Worm (Caenorhabditis elegans) whole organism, L4 larva: ENCODE results near the gene C06E1.1.

Experiments used
- D1046.2 ChIP-seq: fragments of 200-800 bp; sonication (Bioruptor generic); IDR thresholded peaks from 2 replicates; pipeline ENCODE4 v1.3.6; 2022; ENCODE audit warnings: missing genetic modification characterization, missing compliant biosample characterization
- F10B5.3 ChIP-seq: sonication (generic microtip); optimal IDR thresholded peaks from 2 replicates; lab custom pipeline; 2016; ENCODE audit warnings: mild to moderate bottlenecking, missing genetic modification characterization, missing compliant biosample characterization
- F49E8.2 ChIP-seq: sonication (generic microtip); optimal IDR thresholded peaks from 2 replicates; lab custom pipeline; 2016; ENCODE audit warnings: missing compliant biosample characterization, mild to moderate bottlenecking, missing genetic modification characterization, borderline replicate concordance
- T26A8.4 ChIP-seq: fragments of 200-800 bp; sonication (Bioruptor generic); IDR thresholded peaks from 2 replicates; pipeline ENCODE4 v1.3.6; 2022; ENCODE audit warnings: missing genetic modification characterization, missing compliant biosample characterization
- Y48G9A.11 ChIP-seq: fragments of 200-800 bp; sonication (Bioruptor generic); IDR thresholded peaks from 2 replicates; pipeline ENCODE4 v1.3.6; 2022; ENCODE audit warnings: missing genetic modification reagents, missing genetic modification characterization, missing compliant biosample characterization
- Y5F2A.4 ChIP-seq: fragments of 200-800 bp; sonication (Bioruptor generic); optimal IDR thresholded peaks from 2 replicates; lab custom pipeline; 2018; ENCODE audit warnings: mild to moderate bottlenecking, missing genetic modification characterization, missing compliant biosample characterization
- ZK337.2 ChIP-seq: fragments of 200-800 bp; sonication (Bioruptor generic); IDR thresholded peaks from 2 replicates; pipeline ENCODE4 v1.3.6; 2022; ENCODE audit warnings: missing genetic modification reagents, missing genetic modification characterization, missing compliant biosample characterization
- ama-1 ChIP-seq: fragments of 150-350 bp; optimal IDR thresholded peaks from 2 replicates; lab custom pipeline; 2014; ENCODE audit warnings: inconsistent platforms, mixed read lengths
- arid-1 ChIP-seq: fragments of 200-800 bp; sonication (Bioruptor generic); conservative IDR thresholded peaks from 2 replicates; pipeline ENCODE4 v1.3.6; 2022; ENCODE audit warnings: missing genetic modification reagents, missing genetic modification characterization, missing compliant biosample characterization
- ceh-32 ChIP-seq: sonication (generic microtip); optimal IDR thresholded peaks from 2 replicates; lab custom pipeline; 2016; ENCODE audit warnings: mild to moderate bottlenecking, missing genetic modification characterization, missing compliant biosample characterization; ENCODE audit not compliant: poor library complexity
- ceh-62 ChIP-seq: sonication (generic microtip); optimal IDR thresholded peaks from 2 replicates; lab custom pipeline; 2017; ENCODE audit warnings: missing biosample characterization, missing genetic modification characterization
- ctbp-1 ChIP-seq: fragments of 200-800 bp; sonication (Bioruptor generic); IDR thresholded peaks from 2 replicates; pipeline ENCODE4 v1.3.6; 2022; ENCODE audit warnings: missing genetic modification reagents, missing genetic modification characterization, missing compliant biosample characterization
- daf-16 ChIP-seq, 3 experiments: sonication (generic microtip); optimal IDR thresholded peaks; 2 replicates each; lab custom pipeline; 2016 to 2017; ENCODE audit warnings: missing genetic modification characterization in 3 of 3, missing genetic modification reagents in 3 of 3, mild to moderate bottlenecking in 2 of 3, missing compliant biosample characterization in 2 of 3, missing biosample characterization in 1 of 3, moderate library complexity in 1 of 3
- daf-19 ChIP-seq: fragments of 200-800 bp; sonication (Bioruptor generic); conservative IDR thresholded peaks from 2 replicates; pipeline ENCODE4 v1.3.6; 2022; ENCODE audit warnings: missing genetic modification characterization, missing compliant biosample characterization
- daf-8 ChIP-seq: fragments of 200-800 bp; sonication (Bioruptor generic); IDR thresholded peaks from 2 replicates; pipeline ENCODE4 v1.3.6; 2022; ENCODE audit warnings: missing genetic modification characterization, missing compliant biosample characterization
- dmd-6 ChIP-seq: fragments of 200-800 bp; sonication (Bioruptor generic); IDR thresholded peaks from 2 replicates; pipeline ENCODE4 v1.3.6; 2022; ENCODE audit warnings: missing genetic modification reagents, missing genetic modification characterization, missing compliant biosample characterization
- dmd-8 ChIP-seq: fragments of 200-800 bp; sonication (Bioruptor generic); IDR thresholded peaks from 2 replicates; pipeline ENCODE4 v1.3.6; 2022; ENCODE audit warnings: missing genetic modification characterization, missing compliant biosample characterization
- dmd-9 ChIP-seq: fragments of 200-800 bp; sonication (Bioruptor generic); IDR thresholded peaks from 2 replicates; pipeline ENCODE4 v1.3.6; 2022; ENCODE audit warnings: missing genetic modification reagents, missing genetic modification characterization, missing compliant biosample characterization
- duxl-1 ChIP-seq: sonication (generic microtip); optimal IDR thresholded peaks from 2 replicates; lab custom pipeline; 2016; ENCODE audit warnings: mild to moderate bottlenecking, missing genetic modification characterization, moderate library complexity, missing compliant biosample characterization; ENCODE audit not compliant: poor library complexity
- dve-1 ChIP-seq: sonication (generic microtip); optimal IDR thresholded peaks from 2 replicates; lab custom pipeline; 2017; ENCODE audit warnings: antibody characterized with exemption, mild to moderate bottlenecking, missing genetic modification characterization, missing compliant biosample characterization; ENCODE audit not compliant: insufficient read depth
- gei-8 ChIP-seq: fragments of 200-800 bp; sonication (Bioruptor generic); optimal IDR thresholded peaks from 2 replicates; lab custom pipeline; 2018; ENCODE audit warnings: mild to moderate bottlenecking, missing genetic modification characterization, missing compliant biosample characterization
- hlh-11 ChIP-seq: fragments of 200-800 bp; sonication (Bioruptor generic); optimal IDR thresholded peaks from 2 replicates; lab custom pipeline; 2018; ENCODE audit warnings: mild to moderate bottlenecking, missing genetic modification characterization, missing compliant biosample characterization
- hlh-30 ChIP-seq: sonication (generic microtip); optimal IDR thresholded peaks from 2 replicates; lab custom pipeline; 2017; ENCODE audit warnings: antibody characterized with exemption, mild to moderate bottlenecking, missing genetic modification characterization, missing compliant biosample characterization; ENCODE audit not compliant: insufficient read depth
- hmg-1.1 ChIP-seq: fragments of 200-800 bp; sonication (Bioruptor generic); IDR thresholded peaks from 2 replicates; pipeline ENCODE4 v1.3.6; 2022; ENCODE audit warnings: missing genetic modification reagents, missing genetic modification characterization, missing compliant biosample characterization
- jun-1 ChIP-seq: fragments of 150-350 bp; optimal IDR thresholded peaks from 2 replicates; lab custom pipeline; 2014; ENCODE audit warnings: missing biosample characterization, missing genetic modification reagents, missing genetic modification characterization
- lim-7 ChIP-seq: fragments of 200-800 bp; sonication (Bioruptor generic); IDR thresholded peaks from 2 replicates; pipeline ENCODE4 v1.3.6; 2022; ENCODE audit warnings: missing genetic modification characterization, missing compliant biosample characterization
- lin-29 ChIP-seq: fragments of 200-800 bp; sonication (Bioruptor generic); IDR thresholded peaks from 2 replicates; pipeline ENCODE4 v1.3.6; 2022; ENCODE audit warnings: missing genetic modification reagents, missing genetic modification characterization, missing compliant biosample characterization
- lin-39 ChIP-seq: fragments of 150-350 bp; optimal IDR thresholded peaks from 2 replicates; lab custom pipeline; 2014; ENCODE audit warnings: missing biosample characterization, missing genetic modification reagents, missing genetic modification characterization
- madf-5 ChIP-seq, 2 experiments: fragments of 200-800 bp; sonication (Bioruptor generic); IDR thresholded peaks; 2 replicates each; pipeline ENCODE4 v1.3.6; 2022; ENCODE audit warnings: missing compliant biosample characterization in 2 of 2, missing genetic modification characterization in 2 of 2
- mdt-29 ChIP-seq: fragments of 200-800 bp; sonication (Bioruptor generic); IDR thresholded peaks from 2 replicates; pipeline ENCODE4 v1.3.6; 2022; ENCODE audit warnings: missing genetic modification reagents, missing genetic modification characterization, missing compliant biosample characterization
- mxl-3 ChIP-seq: fragments of 200-800 bp; sonication (Bioruptor generic); optimal IDR thresholded peaks from 2 replicates; lab custom pipeline; 2018; ENCODE audit warnings: mild to moderate bottlenecking, missing genetic modification characterization, missing compliant biosample characterization
- nhr-10 ChIP-seq: fragments of 150-350 bp; optimal IDR thresholded peaks from 2 replicates; lab custom pipeline; 2014; ENCODE audit warnings: missing biosample characterization, missing genetic modification characterization
- nhr-102 ChIP-seq: sonication (generic microtip); optimal IDR thresholded peaks from 2 replicates; lab custom pipeline; 2016; ENCODE audit warnings: mild to moderate bottlenecking, missing genetic modification characterization, moderate library complexity, missing compliant biosample characterization
- nhr-111 ChIP-seq: fragments of 200-800 bp; sonication (Bioruptor generic); optimal IDR thresholded peaks from 2 replicates; lab custom pipeline; 2018; ENCODE audit warnings: mild to moderate bottlenecking, missing genetic modification characterization, missing compliant biosample characterization
- nhr-237 ChIP-seq: sonication (generic microtip); optimal IDR thresholded peaks from 2 replicates; lab custom pipeline; 2017; ENCODE audit warnings: missing biosample characterization, missing genetic modification characterization
- nhr-41 ChIP-seq: fragments of 200-800 bp; sonication (Bioruptor generic); IDR thresholded peaks from 2 replicates; pipeline ENCODE4 v1.3.6; 2022; ENCODE audit warnings: missing genetic modification reagents, missing genetic modification characterization, missing compliant biosample characterization
- nhr-42 ChIP-seq: fragments of 200-800 bp; sonication (Bioruptor generic); IDR thresholded peaks from 2 replicates; pipeline ENCODE4 v1.3.6; 2022; ENCODE audit warnings: missing genetic modification characterization, missing compliant biosample characterization
- pha-4 ChIP-seq, 2 experiments: fragments of 150-350 bp in 1 of 2; fragments of 200-800 bp in 1 of 2; sonication (Bioruptor generic) in 1 of 2; IDR thresholded peaks in 1 of 2; optimal IDR thresholded peaks in 1 of 2; 2 replicates each; pipeline versions ENCODE4 v1.3.6 to Lab custom; 2014 to 2022; ENCODE audit warnings: missing genetic modification characterization in 2 of 2, missing genetic modification reagents in 2 of 2, missing biosample characterization in 1 of 2, missing compliant biosample characterization in 1 of 2
- saeg-2 ChIP-seq: fragments of 200-800 bp; sonication (Bioruptor generic); IDR thresholded peaks from 2 replicates; pipeline ENCODE4 v1.3.6; 2022; ENCODE audit warnings: missing genetic modification reagents, missing genetic modification characterization, missing compliant biosample characterization
- sdz-12 ChIP-seq: fragments of 200-800 bp; sonication (Bioruptor generic); optimal IDR thresholded peaks from 2 replicates; lab custom pipeline; 2018; ENCODE audit warnings: mild to moderate bottlenecking, missing genetic modification characterization, missing compliant biosample characterization
- set-16 ChIP-seq: fragments of 200-800 bp; sonication (Bioruptor generic); IDR thresholded peaks from 2 replicates; pipeline ENCODE4 v1.3.6; 2022; ENCODE audit warnings: missing genetic modification reagents, missing genetic modification characterization, missing compliant biosample characterization
- spr-1 ChIP-seq: sonication (generic microtip); optimal IDR thresholded peaks from 2 replicates; lab custom pipeline; 2016; ENCODE audit warnings: mild to moderate bottlenecking, missing genetic modification characterization, missing compliant biosample characterization
- tag-97 ChIP-seq: fragments of 200-800 bp; sonication (Bioruptor generic); IDR thresholded peaks from 2 replicates; pipeline ENCODE4 v1.3.6; 2022; ENCODE audit warnings: missing genetic modification characterization, missing compliant biosample characterization
- tra-1 ChIP-seq: fragments of 200-800 bp; sonication (Bioruptor generic); IDR thresholded peaks from 2 replicates; pipeline ENCODE4 v1.3.6; 2022; ENCODE audit warnings: missing genetic modification reagents, missing genetic modification characterization, missing compliant biosample characterization
- unc-130 ChIP-seq: sonication (generic microtip); optimal IDR thresholded peaks from 2 replicates; lab custom pipeline; 2016; ENCODE audit warnings: missing genetic modification reagents, missing genetic modification characterization, missing compliant biosample characterization
- unc-62 ChIP-seq, 3 experiments: fragments of 150-350 bp in 1 of 3; sonication (generic microtip); optimal IDR thresholded peaks in 2 of 3; peaks in 1 of 3; 1 replicate in 1 of 3; 2 replicates in 2 of 3; lab custom pipeline; 2014 to 2017; ENCODE audit warnings: missing biosample characterization in 3 of 3, missing genetic modification characterization in 3 of 3, missing genetic modification reagents in 3 of 3, missing genotype in 1 of 3
- vab-7 ChIP-seq: fragments of 200-800 bp; sonication (Bioruptor generic); IDR thresholded peaks from 2 replicates; pipeline ENCODE4 v1.3.6; 2022; ENCODE audit warnings: missing genetic modification reagents, missing genetic modification characterization, missing compliant biosample characterization
- zfp-3 ChIP-seq: fragments of 200-800 bp; sonication (Bioruptor generic); conservative IDR thresholded peaks from 2 replicates; pipeline ENCODE4 v1.3.6; 2022; ENCODE audit warnings: missing genetic modification reagents, missing genetic modification characterization, missing compliant biosample characterization
- ztf-7 ChIP-seq: fragments of 150-350 bp; optimal IDR thresholded peaks from 2 replicates; lab custom pipeline; 2014; ENCODE audit warnings: missing biosample characterization, missing genetic modification characterization

Gene C06E1.1

ce11 chrIII:8653875-8654386, 48.3 kb downstream of the C06E1.1 start, which contains the start of gene F22B7.9 (continued):
- TF ChIP-seq saeg-2 (GFP tag; lab: Robert Waterston, UW) (no peak), sdz-12 (no peak), vab-7 (GFP tag; lab: Robert Waterston, UW) (no peak), arid-1 (no peak), tra-1 (GFP tag; lab: Robert Waterston, UW) (no peak), madf-5 (GFP tag; IDR thresholded peaks at IDR 0.05; lab: Robert Waterston, UW) (no peak), nhr-41 (no peak), hmg-1.1 (no peak), ceh-62 (tag; lab: Kevin White, UChicago) (no peak), hlh-30 (tag; lab: Kevin White, UChicago) (peak; percentile 65), daf-19 (GFP tag; lab: Robert Waterston, UW) (no peak), dmd-6 (GFP tag; lab: Robert Waterston, UW) (peak; percentile 27; the same call in 1 of the 2 replicates), daf-16 (GFP tag; optimal IDR thresholded peaks at IDR 0.05; lab: Kevin White, UChicago) (no peak), daf-16 (tag; optimal IDR thresholded peaks at IDR 0.05; lab: Kevin White, UChicago) (peak; percentile 67), T26A8.4 (GFP tag; lab: Robert Waterston, UW) (no peak), mxl-3 (GFP tag; lab: Kevin White, UChicago) (no peak), Y48G9A.11 (GFP tag; lab: Robert Waterston, UW) (no peak), lim-7 (GFP tag; lab: Robert Waterston, UW) (no peak), jun-1 (tag; lab: Kevin White, UChicago) (no peak), ZK337.2 (GFP tag; lab: Robert Waterston, UW) (no peak), D1046.2 (GFP tag; lab: Robert Waterston, UW) (no peak), gei-8 (no peak), zfp-3 (GFP tag; lab: Robert Waterston, UW) (no peak), nhr-102 (tag; lab: Kevin White, UChicago) (no peak), daf-8 (GFP tag; lab: Robert Waterston, UW) (no peak), duxl-1 (tag; lab: Kevin White, UChicago) (no peak), nhr-237 (no peak), set-16 (GFP tag; lab: Robert Waterston, UW) (no peak), ctbp-1 (no peak), unc-130 (GFP tag; lab: Kevin White, UChicago) (no peak), nhr-10 (tag; lab: Kevin White, UChicago) (no peak), nhr-42 (GFP tag; lab: Robert Waterston, UW) (no peak), F49E8.2 (tag; lab: Kevin White, UChicago) (no peak), lin-29 (GFP tag; lab: Robert Waterston, UW) (no peak), unc-62 (GFP tag; optimal IDR thresholded peaks at IDR 0.05 in 1 of 2; lab: Kevin White, UChicago) (no peak), unc-62 (tag; optimal IDR thresholded peaks at IDR 0.05; lab: Kevin White, UChicago) (no peak), mdt-29 (GFP tag; lab: Robert Waterston, UW) (no peak), dve-1 (tag; lab: Kevin White, UChicago) (peak; percentile 70), Y5F2A.4 (no peak), pha-4 (GFP tag; IDR thresholded peaks at IDR 0.05; lab: Robert Waterston, UW) (no peak), pha-4 (tag; optimal IDR thresholded peaks at IDR 0.05; lab: Kevin White, UChicago) (peak; percentile 39), ceh-32 (no peak), tag-97 (GFP tag; lab: Robert Waterston, UW) (no peak), hlh-11 (peak; percentile 53), ama-1 (no peak), spr-1 (tag; lab: Kevin White, UChicago) (peak; percentile 2), nhr-111 (GFP tag; lab: Kevin White, UChicago) (no peak), ztf-7 (tag; lab: Kevin White, UChicago) (no peak), lin-39 (tag; lab: Kevin White, UChicago) (no peak), F10B5.3 (no peak), dmd-8 (GFP tag; lab: Robert Waterston, UW) (no peak), dmd-9 (no peak)
